Worm (Caenorhabditis elegans) whole organism, L2 larva: ENCODE results near the gene lrch-1.

Experiments used
- aly-2 ChIP-seq: fragments of 150-350 bp; optimal IDR thresholded peaks from 2 replicates; lab custom pipeline; 2014; ENCODE audit warnings: missing biosample characterization, missing genetic modification characterization
- ama-1 ChIP-seq: fragments of 150-350 bp; optimal IDR thresholded peaks from 2 replicates; lab custom pipeline; 2018; ENCODE audit warnings: inconsistent platforms
- unc-55 ChIP-seq: fragments of 150-350 bp; sonication (generic microtip); optimal IDR thresholded peaks from 3 replicates; lab custom pipeline; 2014; ENCODE audit warnings: missing biosample characterization, missing genetic modification reagents, missing genetic modification characterization
- unc-62 ChIP-seq: fragments of 150-350 bp; optimal IDR thresholded peaks from 2 replicates; lab custom pipeline; 2014; ENCODE audit warnings: missing biosample characterization, missing genetic modification reagents, missing genetic modification characterization

DNA sequence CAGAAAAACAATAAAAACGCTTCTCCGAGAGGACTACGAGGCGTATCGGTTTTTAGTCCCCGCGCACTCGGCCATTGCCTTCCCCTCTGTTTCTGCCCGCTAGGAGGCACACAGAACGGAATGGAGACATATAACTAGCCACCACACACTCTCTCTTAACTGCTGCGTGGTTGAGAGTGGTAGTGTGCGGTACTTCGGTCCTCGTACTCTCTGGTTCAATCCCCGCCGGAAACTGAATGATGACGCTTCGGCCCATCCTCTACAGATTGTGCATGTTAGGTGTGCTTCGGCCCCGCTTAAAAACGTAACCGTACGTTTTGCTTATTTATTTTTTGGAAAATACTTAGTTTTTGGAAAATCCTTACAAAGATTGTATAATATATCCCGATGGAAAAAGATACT, 8.8 kb downstream of the lrch-1 start, which contains the start of gene T13C5.6:
- no peak for TF ChIP-seq ama-1 (lab: Kevin White, UChicago)
- TF ChIP-seq unc-62 (GFP tag; lab: Kevin White, UChicago), result peak; percentile 25
- TF ChIP-seq aly-2 (tag; lab: Kevin White, UChicago), result no peak
- TF ChIP-seq unc-55, result peak; percentile 91
